Fruit fly (Drosophila melanogaster) whole organism, embryonic: ENCODE measurements around the gene SsRbeta.

Experiments
- Aef1 ChIP-seq: fragments of 200-800 bp; sonication (Bioruptor generic); IDR thresholded peaks from 3 replicates; pipeline ENCODE4 v1.3.6; 2022; ENCODE audit warnings: missing biosample characterization, missing genetic modification characterization
- BEAF-32 ChIP-seq: fragments of 200-800 bp; sonication (Bioruptor generic); optimal IDR thresholded peaks from 3 replicates; lab custom pipeline; 2017; ENCODE audit warnings: missing biosample characterization, missing genetic modification characterization, mild to moderate bottlenecking, moderate library complexity, missing genetic modification reagents
- CG1024 ChIP-seq: fragments of 200-800 bp; sonication (Bioruptor generic); IDR thresholded peaks from 2 replicates; pipeline ENCODE4 v1.3.6; 2022; ENCODE audit warnings: missing biosample characterization, missing genetic modification characterization
- CG10959 ChIP-seq: fragments of 200-800 bp; sonication (Bioruptor generic); IDR thresholded peaks from 2 replicates; pipeline ENCODE4 v1.3.6; 2022; ENCODE audit warnings: missing biosample characterization, missing genetic modification characterization
- CG11247 ChIP-seq: fragments of 200-800 bp; sonication (Bioruptor generic); IDR thresholded peaks from 2 replicates; pipeline ENCODE4 v1.3.6; 2022; ENCODE audit warnings: missing biosample characterization, missing genetic modification characterization
- CG12155 ChIP-seq: fragments of 200-800 bp; sonication (Bioruptor generic); optimal IDR thresholded peaks from 3 replicates; lab custom pipeline; 2016; ENCODE audit warnings: missing biosample characterization, missing genetic modification characterization
- CG12744 ChIP-seq: fragments of 200-800 bp; sonication (Bioruptor generic); optimal IDR thresholded peaks from 2 replicates; lab custom pipeline; 2016; ENCODE audit warnings: missing biosample characterization, missing genetic modification characterization
- CG13123 ChIP-seq: fragments of 200-800 bp; sonication (Bioruptor generic); optimal IDR thresholded peaks from 2 replicates; lab custom pipeline; 2016; ENCODE audit warnings: missing biosample characterization, missing genetic modification characterization
- CG15514 ChIP-seq: fragments of 200-800 bp; sonication (Bioruptor generic); optimal IDR thresholded peaks from 3 replicates; lab custom pipeline; 2017; ENCODE audit warnings: missing biosample characterization, missing genetic modification characterization, mild to moderate bottlenecking, moderate library complexity, missing genetic modification reagents
- CG15601 ChIP-seq: fragments of 200-800 bp; sonication (Bioruptor generic); optimal IDR thresholded peaks from 3 replicates; lab custom pipeline; 2019; ENCODE audit warnings: missing biosample characterization, mild to moderate bottlenecking, missing genetic modification characterization, moderate library complexity
- CG15696 ChIP-seq: fragments of 200-800 bp; sonication (Bioruptor generic); optimal IDR thresholded peaks from 2 replicates; lab custom pipeline; 2019; ENCODE audit warnings: missing biosample characterization, mild to moderate bottlenecking, missing genetic modification characterization, moderate library complexity
- CG16815 ChIP-seq: fragments of 200-800 bp; sonication (Bioruptor generic); optimal IDR thresholded peaks from 3 replicates; lab custom pipeline; 2017; ENCODE audit warnings: missing biosample characterization, mild to moderate bottlenecking, missing genetic modification characterization
- CG18476 ChIP-seq: fragments of 200-800 bp; sonication (Bioruptor generic); optimal IDR thresholded peaks from 2 replicates; lab custom pipeline; 2016; ENCODE audit warnings: missing biosample characterization, mild to moderate bottlenecking, missing genetic modification characterization
- CG2120 ChIP-seq: fragments of 200-800 bp; sonication (Bioruptor generic); optimal IDR thresholded peaks from 3 replicates; lab custom pipeline; 2016; ENCODE audit warnings: missing biosample characterization, missing genetic modification characterization
- CG3163 ChIP-seq: fragments of 200-800 bp; sonication (Bioruptor generic); optimal IDR thresholded peaks from 3 replicates; lab custom pipeline; 2016; ENCODE audit warnings: missing biosample characterization, missing genetic modification characterization
- CG3407 ChIP-seq: fragments of 200-800 bp; sonication (Bioruptor generic); optimal IDR thresholded peaks from 2 replicates; lab custom pipeline; 2018; ENCODE audit warnings: missing biosample characterization, mild to moderate bottlenecking, missing genetic modification characterization
- CG3726 ChIP-seq: fragments of 200-800 bp; sonication (Bioruptor generic); IDR thresholded peaks from 3 replicates; pipeline ENCODE4, ENCODE4 v1.3.6; 2022; ENCODE audit warnings: missing biosample characterization, missing genetic modification characterization
- CG6683 ChIP-seq: fragments of 200-800 bp; sonication (Bioruptor generic); optimal IDR thresholded peaks from 2 replicates; lab custom pipeline; 2017; ENCODE audit warnings: missing biosample characterization, mild to moderate bottlenecking, missing genetic modification characterization, missing genetic modification reagents
- CG7357 ChIP-seq: fragments of 200-800 bp; sonication (Bioruptor generic); IDR thresholded peaks from 3 replicates; pipeline ENCODE4 v1.3.6; 2022; ENCODE audit warnings: missing biosample characterization, missing genetic modification characterization
- CG7372 ChIP-seq: fragments of 200-800 bp; sonication (Bioruptor generic); IDR thresholded peaks from 2 replicates; pipeline ENCODE4 v1.3.6; 2022; ENCODE audit warnings: missing biosample characterization, missing genetic modification characterization
- CG7745 ChIP-seq: fragments of 200-800 bp; sonication (Bioruptor generic); optimal IDR thresholded peaks from 2 replicates; lab custom pipeline; 2018; ENCODE audit warnings: missing biosample characterization, mild to moderate bottlenecking, missing genetic modification characterization, moderate library complexity
- CG9727 ChIP-seq: fragments of 200-800 bp; sonication (Bioruptor generic); optimal IDR thresholded peaks from 3 replicates; lab custom pipeline; 2017; ENCODE audit warnings: missing biosample characterization, mild to moderate bottlenecking, missing genetic modification characterization
- Chrac-16 ChIP-seq: fragments of 200-800 bp; sonication (Bioruptor generic); optimal IDR thresholded peaks from 3 replicates; lab custom pipeline; 2016; ENCODE audit warnings: missing biosample characterization, missing genetic modification characterization
- Dip3 ChIP-seq: fragments of 200-800 bp; sonication (Bioruptor generic); optimal IDR thresholded peaks from 3 replicates; lab custom pipeline; 2016; ENCODE audit warnings: missing biosample characterization, missing genetic modification characterization
- Hmr ChIP-seq: fragments of 200-800 bp; sonication (Bioruptor generic); optimal IDR thresholded peaks from 3 replicates; lab custom pipeline; 2017; ENCODE audit warnings: mild to moderate bottlenecking, missing biosample characterization, missing genetic modification reagents, missing genetic modification characterization
- Hr39 ChIP-seq: fragments of >200 bp; optimal IDR thresholded peaks from 2 replicates; lab custom pipeline; 2017
- MESR4 ChIP-seq: fragments of 200-800 bp; sonication (Bioruptor generic); optimal IDR thresholded peaks from 2 replicates; lab custom pipeline; 2018; ENCODE audit warnings: missing biosample characterization, mild to moderate bottlenecking, missing genetic modification characterization, moderate library complexity
- Mad ChIP-seq: fragments of 200-800 bp; sonication (Bioruptor generic); optimal IDR thresholded peaks from 2 replicates; lab custom pipeline; 2016; ENCODE audit warnings: missing biosample characterization, missing genetic modification characterization
- Max ChIP-seq: fragments of 200-800 bp; sonication (Bioruptor generic); optimal IDR thresholded peaks from 2 replicates; lab custom pipeline; 2016; ENCODE audit warnings: missing biosample characterization, mild to moderate bottlenecking, missing genetic modification characterization
- Meics ChIP-seq: fragments of 200-800 bp; sonication (Bioruptor generic); optimal IDR thresholded peaks from 2 replicates; lab custom pipeline; 2017; ENCODE audit warnings: missing biosample characterization, mild to moderate bottlenecking, missing genetic modification characterization
- Myb ChIP-seq: fragments of 200-800 bp; sonication (Bioruptor generic); optimal IDR thresholded peaks from 2 replicates; lab custom pipeline; 2016; ENCODE audit warnings: missing biosample characterization, missing genetic modification characterization
- Nf-YC ChIP-seq: fragments of 200-800 bp; optimal IDR thresholded peaks from 3 replicates; lab custom pipeline; 2019; ENCODE audit warnings: missing biosample characterization, mild to moderate bottlenecking, missing genetic modification characterization, moderate library complexity
- Side ChIP-seq: fragments of 200-800 bp; sonication (Bioruptor generic); optimal IDR thresholded peaks from 2 replicates; lab custom pipeline; 2016; ENCODE audit warnings: missing biosample characterization, missing genetic modification characterization
- Sry-δ ChIP-seq: fragments of 200-800 bp; sonication (Bioruptor generic); optimal IDR thresholded peaks from 2 replicates; lab custom pipeline; 2016; ENCODE audit warnings: missing biosample characterization, missing genetic modification characterization
- TFAM ChIP-seq: fragments of 200-800 bp; sonication (Bioruptor generic); optimal IDR thresholded peaks from 2 replicates; lab custom pipeline; 2017; ENCODE audit warnings: missing biosample characterization, missing genetic modification characterization, inconsistent platforms
- Usf ChIP-seq: fragments of 200-800 bp; sonication (Bioruptor generic); optimal IDR thresholded peaks from 2 replicates; lab custom pipeline; 2017; ENCODE audit warnings: missing genotype, missing biosample characterization, missing genetic modification characterization
- ci ChIP-seq: fragments of 200-800 bp; sonication (Bioruptor generic); IDR thresholded peaks from 3 replicates; pipeline ENCODE4 v1.3.6; 2022; ENCODE audit warnings: missing biosample characterization, missing genetic modification characterization
- exex ChIP-seq: fragments of 200-800 bp; sonication (Bioruptor generic); optimal IDR thresholded peaks from 4 replicates; lab custom pipeline; 2018; ENCODE audit warnings: missing biosample characterization, mild to moderate bottlenecking, missing genetic modification characterization, moderate library complexity
- fu2 ChIP-seq: fragments of 200-800 bp; sonication (Bioruptor generic); optimal IDR thresholded peaks from 2 replicates; lab custom pipeline; 2016; ENCODE audit warnings: missing biosample characterization, missing genetic modification characterization
- gce ChIP-seq: fragments of 200-800 bp; sonication (Bioruptor generic); IDR thresholded peaks from 3 replicates; pipeline ENCODE4 v1.3.6; 2022; ENCODE audit warnings: missing biosample characterization, missing genetic modification characterization
- gcm ChIP-seq: fragments of 200-800 bp; sonication (Bioruptor generic); optimal IDR thresholded peaks from 2 replicates; lab custom pipeline; 2019; ENCODE audit warnings: missing biosample characterization, mild to moderate bottlenecking, missing genetic modification characterization, moderate library complexity
- gro ChIP-seq: fragments of 200-800 bp; sonication (Bioruptor generic); optimal IDR thresholded peaks from 2 replicates; lab custom pipeline; 2016; ENCODE audit warnings: missing biosample characterization, missing genetic modification characterization
- h ChIP-seq: fragments of >200 bp; optimal IDR thresholded peaks from 2 replicates; lab custom pipeline; 2017
- lmd ChIP-seq: fragments of 200-800 bp; sonication (Bioruptor generic); IDR thresholded peaks from 2 replicates; pipeline ENCODE4 v1.3.6; 2022; ENCODE audit warnings: missing biosample characterization, missing genetic modification characterization
- repo ChIP-seq: fragments of 200-800 bp; sonication (Bioruptor generic); optimal IDR thresholded peaks from 2 replicates; lab custom pipeline; 2016; ENCODE audit warnings: missing biosample characterization, missing genetic modification characterization
- rib ChIP-seq: fragments of 200-800 bp; sonication (Bioruptor generic); IDR thresholded peaks from 2 replicates; pipeline ENCODE4 v1.3.6; 2022; ENCODE audit warnings: missing biosample characterization, missing genetic modification characterization
- row ChIP-seq: fragments of 200-800 bp; sonication (Bioruptor generic); IDR thresholded peaks from 3 replicates; pipeline ENCODE4 v1.3.6; 2022; ENCODE audit warnings: missing biosample characterization, missing genetic modification characterization
- schlank ChIP-seq: fragments of 200-800 bp; sonication (Bioruptor generic); optimal IDR thresholded peaks from 2 replicates; lab custom pipeline; 2018; ENCODE audit warnings: missing biosample characterization, mild to moderate bottlenecking, missing genetic modification characterization
- sisA ChIP-seq: fragments of 200-800 bp; sonication (Bioruptor generic); IDR thresholded peaks from 2 replicates; pipeline ENCODE4 v1.3.6; 2022; ENCODE audit warnings: missing biosample characterization, missing genetic modification characterization
- sna ChIP-seq: fragments of 200-800 bp; sonication (Bioruptor generic); IDR thresholded peaks from 2 replicates; pipeline ENCODE4 v1.3.6; 2022; ENCODE audit warnings: missing biosample characterization, missing genetic modification characterization; ENCODE audit not compliant: partially characterized antibody
- wek ChIP-seq: fragments of 200-800 bp; sonication (Bioruptor generic); optimal IDR thresholded peaks from 3 replicates; lab custom pipeline; 2018; ENCODE audit warnings: missing biosample characterization, mild to moderate bottlenecking, missing genetic modification characterization, moderate library complexity

Gene SsRbeta

dm6 chr3L:16128481-16128972, 890 bp upstream of the SsRbeta start, which contains the start of gene Pgm1 (continued):
- TF ChIP-seq Dip3 (peak; percentile 84), CG3726 (GFP tag; lab: Robert Waterston, UW) (peak; percentile 68), gcm (GFP tag; lab: Kevin White, UChicago) (peak; percentile 74), CG3407 (GFP tag; lab: Kevin White, UChicago) (peak; percentile 64), gro (GFP tag; lab: Kevin White, UChicago) (peak; percentile 94), wek (GFP tag; lab: Kevin White, UChicago) (peak; percentile 73), CG9727 (peak; percentile 76), Aef1 (GFP tag; lab: Robert Waterston, UW) (peak; percentile 70), CG3163 (peak; percentile 82), Mad (GFP tag; lab: Kevin White, UChicago) (peak; percentile 86), schlank (tag; lab: Kevin White, UChicago) (peak; percentile 81), CG12155 (peak; percentile 88), gce (GFP tag; lab: Robert Waterston, UW) (peak; percentile 77; the same call in 2 of the 3 replicates), CG11247 (peak; percentile 47), sna (GFP tag; lab: Robert Waterston, UW) (0 out of 2 replicates have a peak, but pooled peaks have one; percentile 40), CG7372 (no peak), CG7357 (GFP tag; lab: Robert Waterston, UW) (0 out of 3 replicates have a peak, but pooled peaks have one; percentile 33), repo (peak; percentile 89), CG15601 (tag; lab: Kevin White, UChicago) (peak; percentile 51), h (lab: Kevin White, UChicago) (no peak), CG15696 (tag; lab: Kevin White, UChicago) (peak; percentile 41), Chrac-16 (GFP tag; lab: Kevin White, UChicago) (peak; percentile 81), Meics (GFP tag; lab: Kevin White, UChicago) (peak; percentile 84), Max (GFP tag; lab: Kevin White, UChicago) (peak; percentile 69), Side (GFP tag; lab: Kevin White, UChicago) (peak; percentile 94), row (GFP tag; lab: Robert Waterston, UW) (peak; percentile 99), TFAM (GFP tag; lab: Kevin White, UChicago) (peak; percentile 9), BEAF-32 (no peak), CG16815 (GFP tag; lab: Kevin White, UChicago) (peak; percentile 70), CG2120 (peak; percentile 93), Myb (GFP tag; lab: Kevin White, UChicago) (peak; percentile 81), sisA (GFP tag; lab: Robert Waterston, UW) (peak; percentile 74), CG12744 (GFP tag; lab: Kevin White, UChicago) (peak; percentile 82), lmd (GFP tag; lab: Robert Waterston, UW) (peak; percentile 85; the same call in 1 of the 2 replicates), CG10959 (GFP tag; lab: Robert Waterston, UW) (peak; percentile 69), CG13123 (GFP tag; lab: Kevin White, UChicago) (peak; percentile 73), fu2 (peak; percentile 85), CG18476 (GFP tag; lab: Kevin White, UChicago) (peak; percentile 72), CG15514 (peak; percentile 80), Usf (GFP tag; lab: Kevin White, UChicago) (peak; percentile 57), CG1024 (GFP tag; lab: Robert Waterston, UW) (peak; percentile 46; the same call in 1 of the 2 replicates), Nf-YC (tag; lab: Kevin White, UChicago) (peak; percentile 69), CG7745 (tag; lab: Kevin White, UChicago) (no peak), rib (GFP tag; lab: Robert Waterston, UW) (peak; percentile 72; the same call in 1 of the 2 replicates), Hmr (GFP tag; lab: Kevin White, UChicago) (peak; percentile 85), MESR4 (GFP tag; lab: Kevin White, UChicago) (peak; percentile 42), CG6683 (GFP tag; lab: Kevin White, UChicago) (peak; percentile 40), Hr39 (lab: Kevin White, UChicago) (no peak), ci (peak; percentile 79), exex (tag; lab: Kevin White, UChicago) (peak; percentile 97), Sry-δ (GFP tag; lab: Kevin White, UChicago) (peak; percentile 57)
